Worm (Caenorhabditis elegans): ENCODE measurements around the gene F40G12.6.
"Not testable (repeated sequence)": the region's sequence is repeated elsewhere in the genome, so short reads cannot be mapped to it uniquely, and the experiment has no call there.

Gene F40G12.6

DNA sequence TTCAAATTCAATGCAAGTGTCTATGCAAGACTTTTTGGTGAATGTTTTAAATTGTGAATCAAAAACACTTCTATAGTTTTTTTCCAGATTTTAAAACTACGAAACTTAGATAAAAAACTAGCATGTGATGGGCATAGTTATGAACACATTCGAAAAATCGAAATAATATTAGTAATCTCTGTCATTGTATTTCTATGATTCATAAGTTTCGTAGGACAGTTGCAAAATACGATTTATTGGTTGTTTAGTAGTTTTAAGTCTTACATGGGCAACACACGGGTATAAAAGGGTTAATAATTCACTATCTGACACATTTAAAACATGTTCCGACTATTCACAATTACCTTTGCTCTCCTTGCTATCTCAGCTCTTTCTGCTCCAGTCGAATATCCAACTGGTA is 35.2 kb upstream of the F40G12.6 start, which contains the start of gene spig-5:
Gene spig-5 (plus strand): TSS at position 301 of the 400 bp plus-strand sequence.
- TF ChIP-seq zip-4 (GFP tag; optimal IDR thresholded peaks at IDR 0.05); tbx-2 (tag; optimal IDR thresholded peaks at IDR 0.05); nhr-76 (tag; optimal IDR thresholded peaks at IDR 0.05): not testable (repeated sequence)

DNA sequence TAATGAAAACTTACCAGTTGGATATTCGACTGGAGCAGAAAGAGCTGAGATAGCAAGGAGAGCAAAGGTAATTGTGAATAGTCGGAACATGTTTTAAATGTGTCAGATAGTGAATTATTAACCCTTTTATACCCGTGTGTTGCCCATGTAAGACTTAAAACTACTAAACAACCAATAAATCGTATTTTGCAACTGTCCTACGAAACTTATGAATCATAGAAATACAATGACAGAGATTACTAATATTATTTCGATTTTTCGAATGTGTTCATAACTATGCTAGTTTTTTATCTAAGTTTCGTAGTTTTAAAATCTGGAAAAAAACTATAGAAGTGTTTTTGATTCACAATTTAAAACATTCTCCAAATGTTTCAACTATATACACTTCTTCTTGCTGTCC is 33.9 kb upstream of the F40G12.6 start, which contains the start of gene spig-4:
Gene spig-4 (minus strand): TSS at position 101 of the 400 bp plus-strand sequence.
- not testable (repeated sequence) for TF ChIP-seq elt-2, snpc-4, fos-1 (tag; optimal IDR thresholded peaks at IDR 0.05)

DNA sequence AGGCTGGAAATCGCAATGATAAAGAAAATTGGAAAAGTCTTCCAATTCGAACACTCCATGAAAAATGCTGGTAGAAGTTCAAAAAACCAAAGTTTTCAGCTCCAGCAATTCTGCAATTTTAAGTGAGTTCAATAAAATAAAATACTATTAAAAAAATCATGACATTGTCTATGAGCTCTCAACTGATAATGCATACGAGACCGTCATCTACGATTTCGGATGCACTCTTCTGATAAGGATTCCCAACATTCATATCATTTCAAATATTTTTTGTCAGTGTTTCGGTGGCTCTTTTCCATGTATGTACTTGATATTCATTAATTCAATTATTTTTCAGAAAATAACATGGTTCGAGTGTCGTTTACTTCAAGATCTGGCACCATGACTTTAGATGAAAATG is 28.2 kb upstream of the F40G12.6 start, which contains the start of gene F14D7.6:
Gene F14D7.6 (plus strand): TSS at position 338 of the 400 bp plus-strand sequence.
- TF ChIP-seq mep-1 (tag; optimal IDR thresholded peaks at IDR 0.05) (no peak), nhr-11 (tag; optimal IDR thresholded peaks at IDR 0.05) (no peak), C16A3.4 (tag; optimal IDR thresholded peaks at IDR 0.05) (no peak), grh-1 (GFP tag; IDR thresholded peaks at IDR 0.05) (no peak), elt-2 (tag; optimal IDR thresholded peaks at IDR 0.05) (peak; percentile 4)

DNA sequence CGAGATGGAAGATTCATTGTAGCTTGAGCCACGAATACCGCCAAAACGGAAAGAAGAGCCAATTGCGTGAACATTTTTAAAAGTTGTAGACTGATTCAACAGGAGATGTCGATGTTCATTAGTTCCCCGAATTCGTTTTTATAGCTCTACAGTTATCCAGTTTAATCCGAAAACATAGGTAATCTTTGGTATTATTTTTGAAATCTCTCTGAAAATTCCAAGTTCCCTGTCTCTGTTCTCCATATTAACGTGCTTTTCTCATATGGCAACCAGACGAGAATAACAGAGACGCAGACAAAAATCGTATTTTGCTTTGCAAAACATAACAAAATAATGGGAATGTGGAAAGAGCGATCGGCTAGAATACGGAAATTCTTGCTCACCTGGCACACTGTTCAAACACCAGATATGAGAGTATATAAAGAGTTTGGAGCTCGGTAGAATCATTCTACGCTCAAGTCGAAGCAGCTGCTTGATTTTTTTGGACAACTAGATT is 26.7 kb upstream of the F40G12.6 start, which contains the start of the genes spig-3 and F14D7.12:
Gene spig-3 (minus strand): TSS at position 101 of the 496 bp plus-strand sequence.
Gene F14D7.12 (plus strand): TSS at position 446 of the 496 bp plus-strand sequence.
- no peak for TF ChIP-seq efl-1 (optimal IDR thresholded peaks at IDR 0.05)
- peak in 1 of 2 experiments; percentile 49 for TF ChIP-seq efl-1 (GFP tag; optimal IDR thresholded peaks at IDR 0.05 in 1 of 2)
- no peak for TF ChIP-seq grh-1 (GFP tag; IDR thresholded peaks at IDR 0.05)

DNA sequence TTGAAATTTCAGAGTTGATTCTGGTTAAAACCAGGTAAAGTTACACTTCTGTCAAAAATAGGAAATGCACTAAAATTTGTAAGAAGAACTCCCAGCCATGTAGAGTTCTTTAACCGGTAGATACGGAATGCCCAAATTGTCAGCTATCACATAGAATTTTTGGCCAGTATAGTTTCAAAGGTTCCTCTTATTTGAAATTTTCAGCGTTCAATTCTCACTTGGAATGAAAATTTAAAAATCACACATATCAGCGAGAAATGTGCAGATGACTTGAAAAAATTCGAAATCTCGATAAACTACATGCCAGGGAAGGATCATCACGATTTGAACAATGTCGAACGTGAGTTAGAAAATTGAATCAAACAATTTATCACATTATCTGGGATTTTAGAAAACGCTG is 23.6 kb upstream of the F40G12.6 start, which contains the start of gene F14D7.3:
Gene F14D7.3 (plus strand): TSS at position 301 of the 400 bp plus-strand sequence.
- no peak for TF ChIP-seq fkh-4 (tag; optimal IDR thresholded peaks at IDR 0.05; ENCODE audit: borderline replicate concordance)
- TF ChIP-seq unc-62 (GFP tag; optimal IDR thresholded peaks at IDR 0.05), result no peak
- TF ChIP-seq ces-1 (GFP tag; optimal IDR thresholded peaks at IDR 0.05), result no peak
- no peak for TF ChIP-seq unc-30 (tag; optimal IDR thresholded peaks at IDR 0.05)
- no peak for TF ChIP-seq F16B12.6 (tag; optimal IDR thresholded peaks at IDR 0.05)

DNA sequence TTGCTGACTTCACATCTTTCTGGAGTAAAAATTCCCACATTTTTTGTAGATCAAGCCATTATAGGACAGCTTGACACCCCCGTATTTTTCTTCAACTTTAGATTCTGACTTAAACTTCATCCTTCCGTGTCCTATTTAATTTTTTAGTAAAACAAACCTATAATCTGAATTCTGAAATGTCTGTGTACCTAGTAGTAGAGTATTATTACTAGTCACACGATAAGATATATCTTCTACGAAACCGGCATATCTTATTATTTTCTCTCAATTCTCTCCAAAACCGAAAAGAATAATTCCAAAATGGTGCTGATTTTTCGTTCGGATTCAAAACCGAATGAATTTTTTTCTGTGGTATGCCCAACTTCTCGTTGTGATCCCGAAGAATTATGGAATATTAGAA is 21.5 kb upstream of the F40G12.6 start, which contains the start of gene F14D7.9:
Gene F14D7.9 (plus strand): TSS at position 301 of the 400 bp plus-strand sequence.
- TF ChIP-seq ets-5 (GFP tag; IDR thresholded peaks at IDR 0.05), result no peak

DNA sequence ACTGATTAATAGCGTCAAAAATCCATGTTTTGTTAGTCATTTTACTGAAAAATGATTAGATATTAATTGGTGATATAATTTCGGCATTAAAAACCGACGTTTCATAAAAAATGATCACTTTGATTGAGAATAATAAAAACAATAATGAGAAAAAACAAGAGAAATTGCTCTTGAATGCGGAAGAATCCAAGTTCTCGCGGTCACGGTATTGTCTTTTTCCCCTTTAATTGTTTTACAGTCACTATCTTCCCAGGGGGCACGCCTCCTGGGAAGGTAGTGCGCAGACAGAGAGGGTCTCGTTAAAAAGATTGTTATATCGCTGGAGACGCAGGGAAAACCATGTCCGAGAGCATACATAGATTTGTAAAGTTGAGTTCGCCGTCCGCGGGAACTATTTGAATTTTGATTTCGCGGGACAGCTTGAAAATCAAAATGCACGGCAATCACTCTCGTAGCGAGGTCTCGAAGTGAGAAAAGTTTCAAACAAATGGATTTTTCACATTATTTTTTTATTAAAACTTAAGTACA is 20.8 kb upstream of the F40G12.6 start, which contains the start of gene F14D7.2:
Gene F14D7.2 (minus strand): TSS at position 51 of the 528 bp plus-strand sequence.
- TF ChIP-seq snpc-4 (tag; optimal IDR thresholded peaks at IDR 0.05) (no peak), egl-13 (tag; optimal IDR thresholded peaks at IDR 0.05) (no peak), hlh-4 (tag; optimal IDR thresholded peaks at IDR 0.05) (no peak), snu-23 (GFP tag; optimal IDR thresholded peaks at IDR 0.05) (no peak), nhr-90 (tag; optimal IDR thresholded peaks at IDR 0.05; ENCODE audit: poor library complexity) (no peak), sox-4 (tag; optimal IDR thresholded peaks at IDR 0.05) (no peak), lin-35 (GFP tag; optimal IDR thresholded peaks at IDR 0.05) (no peak), aly-2 (tag; optimal IDR thresholded peaks at IDR 0.05) (no peak), zip-4 (GFP tag; optimal IDR thresholded peaks at IDR 0.05) (no peak), fkh-4 (tag; optimal IDR thresholded peaks at IDR 0.05; ENCODE audit: borderline replicate concordance) (no peak), tlp-1 (tag; optimal IDR thresholded peaks at IDR 0.05) (no peak), hpl-2 (GFP tag; optimal IDR thresholded peaks at IDR 0.05) (no peak), nhr-237 (tag; optimal IDR thresholded peaks at IDR 0.05) (no peak), dpl-1 (GFP tag; optimal IDR thresholded peaks at IDR 0.05) (no peak), aha-1 (tag; optimal IDR thresholded peaks at IDR 0.05) (no peak), nhr-77 (tag; optimal IDR thresholded peaks at IDR 0.05) (no peak), fos-1 (tag; optimal IDR thresholded peaks at IDR 0.05) (no peak)

Measured in whole organism, L1 larva.